Fruit fly (Drosophila melanogaster): Measurements from ENCODE around the gene Alp9.

Gene Alp9

dm6 chr3L:5551087-5551486, 44.3 kb upstream of the Alp9 start, which contains the start of gene frm (continued):
- TF ChIP-seq Hr38 (GFP tag; optimal IDR thresholded peaks at IDR 0.05) (no peak), Sox14 (GFP tag; optimal IDR thresholded peaks at IDR 0.05) (no peak), acj6 (GFP tag; optimal IDR thresholded peaks at IDR 0.05) (no peak), dac (GFP tag; optimal IDR thresholded peaks at IDR 0.05) (no peak), CG10631 (GFP tag; optimal IDR thresholded peaks at IDR 0.05) (no peak), dsx (GFP tag; optimal IDR thresholded peaks at IDR 0.05; ENCODE audit: poor library complexity, severe bottlenecking) (peak; percentile 29), ss (GFP tag; optimal IDR thresholded peaks at IDR 0.05) (peak; percentile 77 to 79), net (GFP tag; optimal IDR thresholded peaks at IDR 0.05) (peak; percentile 27), CG6854 (GFP tag; optimal IDR thresholded peaks at IDR 0.05) (peak; percentile 54), CG32006 (GFP tag; optimal IDR thresholded peaks at IDR 0.05) (no peak), CG6808 (GFP tag; optimal IDR thresholded peaks at IDR 0.05) (peak; percentile 76), CG11762 (GFP tag; optimal IDR thresholded peaks at IDR 0.05; ENCODE audit: insufficient read depth) (no peak), Eip78C (GFP tag) (peak; percentile 79)

dm6 chr3L:5553717-5554116, 41.6 kb upstream of the Alp9 start:
- no peak for TF ChIP-seq CG9139 (GFP tag; optimal IDR thresholded peaks at IDR 0.05)
- no peak for TF ChIP-seq Hr38 (GFP tag; optimal IDR thresholded peaks at IDR 0.05)
- TF ChIP-seq CG6163 (GFP tag; IDR thresholded peaks at IDR 0.05): peak; percentile 19; the same call in 1 of the 3 replicates
- TF ChIP-seq Eip75B (GFP tag; optimal IDR thresholded peaks at IDR 0.05): no peak
- TF ChIP-seq Sox15 (GFP tag; optimal IDR thresholded peaks at IDR 0.05): no peak
- no peak for TF ChIP-seq fkh (GFP tag; optimal IDR thresholded peaks at IDR 0.05)
- TF ChIP-seq vri (GFP tag; optimal IDR thresholded peaks at IDR 0.05): peak; percentile 89
- no peak for TF ChIP-seq Ets96B (tag; optimal IDR thresholded peaks at IDR 0.05)
- TF ChIP-seq Smox (GFP tag; optimal IDR thresholded peaks at IDR 0.05): no peak
- no peak for TF ChIP-seq CG6792 (GFP tag; optimal IDR thresholded peaks at IDR 0.05)
- TF ChIP-seq ss (GFP tag; optimal IDR thresholded peaks at IDR 0.05): peak in 1 of 2 experiments; percentile 92
- TF ChIP-seq Met (GFP tag; optimal IDR thresholded peaks at IDR 0.05): no peak
- TF ChIP-seq cyc (GFP tag; optimal IDR thresholded peaks at IDR 0.05): no peak
- TF ChIP-seq net (GFP tag; optimal IDR thresholded peaks at IDR 0.05): no peak
- TF ChIP-seq Hr4 (GFP tag; optimal IDR thresholded peaks at IDR 0.05): no peak
- no peak for TF ChIP-seq CG8319 (GFP tag; optimal IDR thresholded peaks at IDR 0.05)
- no peak for TF ChIP-seq spab (GFP tag; optimal IDR thresholded peaks at IDR 0.05)
- TF ChIP-seq dsx (GFP tag; optimal IDR thresholded peaks at IDR 0.05; ENCODE audit: poor library complexity, severe bottlenecking): peak; percentile 35
- no peak for TF ChIP-seq CG3032 (tag; optimal IDR thresholded peaks at IDR 0.05)
- no peak for TF ChIP-seq CG16779 (tag; optimal IDR thresholded peaks at IDR 0.05)
- TF ChIP-seq CG4318 (GFP tag; optimal IDR thresholded peaks at IDR 0.05): no peak
- TF ChIP-seq pdm3 (GFP tag; optimal IDR thresholded peaks at IDR 0.05): no peak

- TF ChIP-seq topi (GFP tag; optimal IDR thresholded peaks at IDR 0.05) (peak; percentile 74), dac (GFP tag; optimal IDR thresholded peaks at IDR 0.05) (no peak), CG15336 (GFP tag; IDR thresholded peaks at IDR 0.05) (no peak), lz (GFP tag; optimal IDR thresholded peaks at IDR 0.05) (peak; percentile 71), Gug (GFP tag; IDR thresholded peaks at IDR 0.05) (0 out of 2 replicates have a peak, but pooled peaks have one; percentile 22), dsx (GFP tag; optimal IDR thresholded peaks at IDR 0.05; ENCODE audit: poor library complexity, severe bottlenecking) (no peak), net (GFP tag; optimal IDR thresholded peaks at IDR 0.05) (no peak), fd59A (GFP tag; optimal IDR thresholded peaks at IDR 0.05) (peak; percentile 2), CG1621 (tag; optimal IDR thresholded peaks at IDR 0.05) (no peak), Hr39 (GFP tag; optimal IDR thresholded peaks at IDR 0.05) (no peak), CG8632 (GFP tag; optimal IDR thresholded peaks at IDR 0.05) (peak; percentile 53), pdm3 (GFP tag; optimal IDR thresholded peaks at IDR 0.05) (no peak), CG31627 (GFP tag; optimal IDR thresholded peaks at IDR 0.05) (peak; percentile 60), Hr38 (GFP tag; optimal IDR thresholded peaks at IDR 0.05) (no peak), ss (GFP tag; optimal IDR thresholded peaks at IDR 0.05) (peak in 1 of 2 experiments; percentile 26), Sox14 (GFP tag; optimal IDR thresholded peaks at IDR 0.05) (peak; percentile 1), Hr4 (GFP tag; optimal IDR thresholded peaks at IDR 0.05) (no peak), Ets21C (GFP tag; optimal IDR thresholded peaks at IDR 0.05) (peak; percentile 61), fkh (GFP tag; optimal IDR thresholded peaks at IDR 0.05) (no peak), achi (GFP tag; optimal IDR thresholded peaks at IDR 0.05) (peak; percentile 40), CG34406 (GFP tag; optimal IDR thresholded peaks at IDR 0.05) (peak; percentile 57), CG8319 (GFP tag; optimal IDR thresholded peaks at IDR 0.05) (peak; percentile 38), Smox (GFP tag; optimal IDR thresholded peaks at IDR 0.05) (no peak), CG11294 (GFP tag; IDR thresholded peaks at IDR 0.05) (peak; percentile 34; the same call in 1 of the 2 replicates), salr (GFP tag; optimal IDR thresholded peaks at IDR 0.05) (peak in 1 of 2 experiments; percentile 25), Ets96B (tag; optimal IDR thresholded peaks at IDR 0.05) (peak; percentile 40), spab (GFP tag; optimal IDR thresholded peaks at IDR 0.05) (no peak), CG7368 (GFP tag; optimal IDR thresholded peaks at IDR 0.05) (no peak), CG10631 (GFP tag; optimal IDR thresholded peaks at IDR 0.05) (peak; percentile 54)
Observed at dm6 chr3L:5554377-5554776, 41.0 kb upstream of the Alp9 start.
